Worm (Caenorhabditis elegans): ENCODE measurements around the gene T28F3.9.

DNA sequence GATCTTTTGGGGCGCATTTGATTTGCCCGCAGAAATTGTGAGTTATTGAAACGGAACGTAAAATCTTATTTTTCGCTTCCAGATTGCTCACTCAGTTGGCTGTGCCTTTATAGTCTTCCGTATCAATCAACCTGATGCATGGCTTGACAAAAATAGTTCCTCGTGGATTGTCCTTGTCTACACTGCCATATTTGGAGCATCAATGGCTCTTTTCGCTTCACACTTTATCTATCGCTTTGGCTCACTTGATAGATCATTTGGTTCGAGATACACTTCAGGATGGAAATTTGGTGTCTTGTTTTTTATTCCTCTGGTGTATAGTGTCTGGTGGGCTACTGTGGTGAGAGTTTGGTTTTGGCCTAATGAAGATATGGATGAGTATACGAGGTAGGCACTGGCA, 42.6 kb upstream of the T28F3.9 start:
- TF ChIP-seq sdz-38 (tag; optimal IDR thresholded peaks at IDR 0.05) (no peak), nhr-90 (tag; optimal IDR thresholded peaks at IDR 0.05) (no peak), K12H6.12 (tag; optimal IDR thresholded peaks at IDR 0.05) (no peak), nhr-179 (tag; optimal IDR thresholded peaks at IDR 0.05) (no peak), ztf-3 (GFP tag; optimal IDR thresholded peaks at IDR 0.05) (no peak), ztf-25 (GFP tag; IDR thresholded peaks at IDR 0.05) (no peak), tbp1 (GFP tag; optimal IDR thresholded peaks at IDR 0.05) (no peak), Y79H2A.3 (GFP tag; conservative IDR thresholded peaks at IDR 0.05) (no peak), ama-1 (optimal IDR thresholded peaks at IDR 0.05) (no peak), ama-1 (GFP tag; optimal IDR thresholded peaks at IDR 0.05) (no peak), athp-1 (tag; optimal IDR thresholded peaks at IDR 0.05) (no peak), T07F8.4 (tag; optimal IDR thresholded peaks at IDR 0.05) (no peak), ztf-28 (GFP tag; IDR thresholded peaks at IDR 0.05) (no peak), xnd-1 (tag; optimal IDR thresholded peaks at IDR 0.05) (no peak), ztf-18 (tag; optimal IDR thresholded peaks at IDR 0.05) (no peak)
